Worm (Caenorhabditis elegans) whole organism, L4 larva: Measurements from ENCODE around the gene F28B1.2.

Experiments
- Y48G9A.11 ChIP-seq: fragments of 200-800 bp; sonication (Bioruptor generic); IDR thresholded peaks from 2 replicates; pipeline ENCODE4 v1.3.6; 2022; ENCODE audit warnings: missing genetic modification reagents, missing genetic modification characterization, missing compliant biosample characterization
- daf-12 ChIP-seq: fragments of 150-350 bp; optimal IDR thresholded peaks from 2 replicates; lab custom pipeline; 2014; ENCODE audit warnings: missing biosample characterization, missing genetic modification reagents, missing genetic modification characterization
- lsy-2 ChIP-seq, 2 experiments: fragments of 150-350 bp in 1 of 2; sonication (generic microtip) in 1 of 2; optimal IDR thresholded peaks; 2 replicates each; lab custom pipeline; 2014 to 2017; ENCODE audit warnings: missing biosample characterization in 2 of 2, missing genetic modification characterization in 2 of 2
- nhr-237 ChIP-seq: sonication (generic microtip); optimal IDR thresholded peaks from 2 replicates; lab custom pipeline; 2017; ENCODE audit warnings: missing biosample characterization, missing genetic modification characterization
- pha-4 ChIP-seq, 2 experiments: fragments of 150-350 bp in 1 of 2; fragments of 200-800 bp in 1 of 2; sonication (Bioruptor generic) in 1 of 2; IDR thresholded peaks in 1 of 2; optimal IDR thresholded peaks in 1 of 2; 2 replicates each; pipeline versions ENCODE4 v1.3.6 to Lab custom; 2014 to 2022; ENCODE audit warnings: missing genetic modification characterization in 2 of 2, missing genetic modification reagents in 2 of 2, missing biosample characterization in 1 of 2, missing compliant biosample characterization in 1 of 2
- skn-1 ChIP-seq: fragments of 150-350 bp; optimal IDR thresholded peaks from 2 replicates; lab custom pipeline; 2014; ENCODE audit warnings: missing biosample characterization, missing genetic modification characterization
- unc-130 ChIP-seq: sonication (generic microtip); optimal IDR thresholded peaks from 2 replicates; lab custom pipeline; 2016; ENCODE audit warnings: missing genetic modification reagents, missing genetic modification characterization, missing compliant biosample characterization

ce11 chrV:17077889-17078288, 33.3 kb downstream of the F28B1.2 start, which contains the start of gene T05E12.3:
- TF ChIP-seq nhr-237, result no peak
- no peak for TF ChIP-seq daf-12 (tag; lab: Kevin White, UChicago)
- TF ChIP-seq skn-1 (tag; lab: Kevin White, UChicago), result no peak
- no peak for TF ChIP-seq unc-130
- no peak for TF ChIP-seq Y48G9A.11 (GFP tag; lab: Robert Waterston, UW)
- TF ChIP-seq pha-4 (GFP tag; IDR thresholded peaks at IDR 0.05; lab: Robert Waterston, UW), result no peak
- TF ChIP-seq pha-4 (tag; optimal IDR thresholded peaks at IDR 0.05; lab: Kevin White, UChicago), result no peak
- TF ChIP-seq lsy-2 (tag; optimal IDR thresholded peaks at IDR 0.05; lab: Kevin White, UChicago), result no peak
